Worm (Caenorhabditis elegans) whole organism, mixed stage, embryonic: Measurements from ENCODE around the gene C06B3.1.

Source experiments
- M03D4.4 ChIP-seq: sonication (generic microtip); optimal IDR thresholded peaks from 2 replicates; lab custom pipeline; 2017; ENCODE audit warnings: mild to moderate bottlenecking, missing genetic modification characterization, missing compliant biosample characterization
- bed-3 ChIP-seq: fragments of 200-800 bp; sonication (Bioruptor generic); optimal IDR thresholded peaks from 3 replicates; lab custom pipeline; 2018; ENCODE audit warnings: mild to moderate bottlenecking, missing genetic modification characterization, moderate library complexity, missing compliant biosample characterization
- ceh-39 ChIP-seq: fragments of 150-350 bp; optimal IDR thresholded peaks from 2 replicates; lab custom pipeline; 2014; ENCODE audit warnings: missing biosample characterization, missing genetic modification characterization
- ceh-43 ChIP-seq: fragments of 200-800 bp; sonication (Bioruptor generic); optimal IDR thresholded peaks from 2 replicates; lab custom pipeline; 2018; ENCODE audit warnings: mild to moderate bottlenecking, missing genetic modification characterization, moderate library complexity, missing compliant biosample characterization
- ceh-83 ChIP-seq: fragments of 200-800 bp; sonication (Bioruptor generic); optimal IDR thresholded peaks from 2 replicates; lab custom pipeline; 2018; ENCODE audit warnings: mild to moderate bottlenecking, missing genetic modification characterization, missing compliant biosample characterization
- ces-1 ChIP-seq: fragments of 150-350 bp; optimal IDR thresholded peaks from 2 replicates; lab custom pipeline; 2014; ENCODE audit warnings: missing biosample characterization, missing genetic modification reagents, missing genetic modification characterization
- cnd-1 ChIP-seq: fragments of 200-800 bp; sonication (Bioruptor generic); optimal IDR thresholded peaks from 2 replicates; lab custom pipeline; 2018; ENCODE audit warnings: mild to moderate bottlenecking, missing genetic modification characterization, missing compliant biosample characterization
- drap-1 ChIP-seq: fragments of 200-800 bp; sonication (Bioruptor generic); optimal IDR thresholded peaks from 3 replicates; lab custom pipeline; 2018; ENCODE audit warnings: mild to moderate bottlenecking, missing genetic modification characterization, missing compliant biosample characterization
- elt-1 ChIP-seq: sonication (generic microtip); optimal IDR thresholded peaks from 2 replicates; lab custom pipeline; 2017; ENCODE audit warnings: missing genetic modification characterization, mild to moderate bottlenecking, missing compliant biosample characterization, antibody characterized with exemption, moderate library complexity, borderline replicate concordance; ENCODE audit not compliant: insufficient read depth
- elt-3 ChIP-seq: fragments of 150-350 bp; optimal IDR thresholded peaks from 2 replicates; lab custom pipeline; 2014; ENCODE audit warnings: missing biosample characterization, missing genetic modification characterization
- ham-2 ChIP-seq: fragments of 200-800 bp; sonication (Bioruptor generic); optimal IDR thresholded peaks from 2 replicates; lab custom pipeline; 2018; ENCODE audit warnings: mild to moderate bottlenecking, missing genetic modification characterization, missing compliant biosample characterization
- lin-13 ChIP-seq: fragments of 150-350 bp; optimal IDR thresholded peaks from 2 replicates; lab custom pipeline; 2014; ENCODE audit warnings: missing biosample characterization, missing genetic modification characterization
- lin-32 ChIP-seq: fragments of 200-800 bp; sonication (Bioruptor generic); optimal IDR thresholded peaks from 2 replicates; lab custom pipeline; 2018; ENCODE audit warnings: mild to moderate bottlenecking, missing genetic modification characterization, missing compliant biosample characterization
- mab-5 ChIP-seq: fragments of 150-350 bp; optimal IDR thresholded peaks from 2 replicates; lab custom pipeline; 2014; ENCODE audit warnings: missing biosample characterization, missing genetic modification characterization
- mep-1 ChIP-seq: fragments of 150-350 bp; optimal IDR thresholded peaks from 2 replicates; lab custom pipeline; 2017; ENCODE audit warnings: missing biosample characterization, missing genetic modification reagents, missing genetic modification characterization, inconsistent platforms
- mls-2 ChIP-seq: sonication (generic microtip); optimal IDR thresholded peaks from 2 replicates; lab custom pipeline; 2016; ENCODE audit warnings: mild to moderate bottlenecking, missing genetic modification characterization, moderate library complexity, missing compliant biosample characterization
- nhr-12 ChIP-seq: fragments of 150-350 bp; optimal IDR thresholded peaks from 2 replicates; lab custom pipeline; 2014; ENCODE audit warnings: missing biosample characterization, missing genetic modification characterization
- nhr-2 ChIP-seq: fragments of 150-350 bp; optimal IDR thresholded peaks from 2 replicates; lab custom pipeline; 2014; ENCODE audit warnings: missing biosample characterization, missing genetic modification characterization
- nhr-237 ChIP-seq: fragments of 150-350 bp; optimal IDR thresholded peaks from 2 replicates; lab custom pipeline; 2014; ENCODE audit warnings: missing biosample characterization, missing genetic modification characterization
- nhr-28 ChIP-seq: fragments of 150-350 bp; optimal IDR thresholded peaks from 2 replicates; lab custom pipeline; 2014; ENCODE audit warnings: missing biosample characterization, missing genetic modification characterization
- nhr-76 ChIP-seq: sonication (generic microtip); optimal IDR thresholded peaks from 2 replicates; lab custom pipeline; 2017; ENCODE audit warnings: missing biosample characterization, missing genetic modification characterization
- pha-4 ChIP-seq: fragments of 150-350 bp; optimal IDR thresholded peaks from 2 replicates; lab custom pipeline; 2018; ENCODE audit warnings: missing biosample characterization, missing genetic modification reagents, missing genetic modification characterization
- sem-2 ChIP-seq: fragments of 200-800 bp; sonication (Bioruptor generic); optimal IDR thresholded peaks from 2 replicates; lab custom pipeline; 2018; ENCODE audit warnings: mild to moderate bottlenecking, missing genetic modification characterization, missing compliant biosample characterization
- snpc-4 ChIP-seq: fragments of 150-350 bp; optimal IDR thresholded peaks from 2 replicates; lab custom pipeline; 2014; ENCODE audit warnings: missing biosample characterization, missing genetic modification characterization
- sptf-1 ChIP-seq: sonication (generic microtip); optimal IDR thresholded peaks from 2 replicates; lab custom pipeline; 2017; ENCODE audit warnings: mild to moderate bottlenecking, missing genetic modification characterization, moderate library complexity, missing compliant biosample characterization
- tbx-8 ChIP-seq: fragments of 200-800 bp; sonication (Bioruptor generic); optimal IDR thresholded peaks from 2 replicates; lab custom pipeline; 2018; ENCODE audit warnings: mild to moderate bottlenecking, missing genetic modification characterization, moderate library complexity, missing compliant biosample characterization
- unc-62 ChIP-seq: fragments of 150-350 bp; optimal IDR thresholded peaks from 2 replicates; lab custom pipeline; 2014; ENCODE audit warnings: missing biosample characterization, missing genetic modification reagents, missing genetic modification characterization
- ztf-11 ChIP-seq: fragments of 150-350 bp; optimal IDR thresholded peaks from 2 replicates; lab custom pipeline; 2014; ENCODE audit warnings: missing biosample characterization, missing genetic modification characterization

C06B3.1 gene

DNA sequence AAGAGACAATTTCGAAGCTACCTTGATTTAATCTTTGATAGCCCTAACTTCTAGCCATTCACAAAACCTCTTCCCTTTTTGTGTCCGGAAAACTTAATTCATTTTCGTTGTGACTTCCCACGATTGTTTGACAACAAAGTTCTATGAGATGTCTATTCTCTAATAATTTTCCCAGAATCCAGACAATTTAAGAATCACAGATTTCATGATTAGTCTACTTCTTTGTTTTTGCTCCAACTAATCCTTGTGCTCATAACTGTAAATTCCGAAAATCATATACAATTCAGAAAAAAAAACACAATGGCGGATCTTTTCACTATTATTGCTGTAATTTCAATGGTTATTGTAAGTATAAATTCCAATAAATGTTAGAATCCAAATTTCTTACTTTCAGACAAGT, 40.1 kb upstream of the C06B3.1 start, which contains the start of gene srx-137:
Gene srx-137 (plus strand): TSS at position 301 of the 400 bp plus-strand sequence.
- TF ChIP-seq ces-1 (GFP tag; lab: Kevin White, UChicago) (no peak), ceh-39 (tag; lab: Kevin White, UChicago) (no peak), mab-5 (tag; lab: Kevin White, UChicago) (no peak), lin-32 (no peak), ztf-11 (tag; lab: Kevin White, UChicago) (no peak), lin-13 (tag; lab: Kevin White, UChicago) (no peak), unc-62 (GFP tag; lab: Kevin White, UChicago) (no peak), mep-1 (no peak), elt-3 (no peak), sptf-1 (tag; lab: Kevin White, UChicago) (no peak)

DNA sequence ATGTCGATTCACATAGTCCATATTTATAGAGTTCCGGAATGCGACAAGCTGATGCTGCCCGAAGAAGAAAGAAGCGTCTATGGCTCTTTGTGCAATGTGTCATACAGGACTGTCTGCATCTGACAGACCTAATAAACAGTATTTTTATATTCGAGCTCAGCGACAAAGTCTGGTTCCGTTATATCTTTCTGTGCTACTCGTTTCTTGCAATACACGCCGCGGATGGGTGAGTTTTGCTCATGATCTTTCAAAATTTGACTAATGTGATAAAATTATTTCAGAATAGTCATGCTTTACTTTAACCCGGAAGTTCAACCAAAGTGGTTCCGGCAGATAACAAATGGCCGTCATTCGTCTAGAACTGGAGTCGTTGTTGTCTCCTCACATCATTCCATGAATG, 38.9 kb upstream of the C06B3.1 start:
- TF ChIP-seq unc-62 (GFP tag; lab: Kevin White, UChicago) (no peak), tbx-8 (GFP tag; lab: Kevin White, UChicago) (no peak), nhr-28 (tag; lab: Kevin White, UChicago) (no peak), M03D4.4 (no peak)

DNA sequence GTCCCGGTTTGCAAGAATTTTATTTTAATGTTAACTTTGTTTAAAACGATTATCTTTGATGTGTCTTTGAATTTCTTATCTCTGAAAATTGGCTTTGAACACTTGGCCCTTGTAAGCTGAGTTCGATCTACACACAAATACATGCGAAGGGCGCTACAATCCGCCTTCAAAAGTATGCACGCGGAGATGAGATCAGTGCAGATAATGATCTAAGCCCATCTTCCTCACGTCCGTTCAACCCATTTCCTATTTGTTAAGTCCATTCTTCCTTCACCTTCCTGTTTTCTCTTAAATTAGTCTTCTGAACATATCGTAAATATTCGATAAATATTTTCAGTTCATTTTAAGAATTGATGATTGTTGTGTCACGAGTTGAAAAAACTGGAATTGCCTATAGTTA, 36.2 kb upstream of the C06B3.1 start, which contains the start of gene nhr-175:
Gene nhr-175 (plus strand): TSS at position 339 of the 400 bp plus-strand sequence.
- TF ChIP-seq ham-2 (peak; percentile 28), bed-3 (GFP tag; lab: Kevin White, UChicago) (no peak), cnd-1 (tag; lab: Kevin White, UChicago) (no peak), elt-1 (tag; lab: Kevin White, UChicago) (peak; percentile 91), ceh-39 (tag; lab: Kevin White, UChicago) (no peak)

DNA sequence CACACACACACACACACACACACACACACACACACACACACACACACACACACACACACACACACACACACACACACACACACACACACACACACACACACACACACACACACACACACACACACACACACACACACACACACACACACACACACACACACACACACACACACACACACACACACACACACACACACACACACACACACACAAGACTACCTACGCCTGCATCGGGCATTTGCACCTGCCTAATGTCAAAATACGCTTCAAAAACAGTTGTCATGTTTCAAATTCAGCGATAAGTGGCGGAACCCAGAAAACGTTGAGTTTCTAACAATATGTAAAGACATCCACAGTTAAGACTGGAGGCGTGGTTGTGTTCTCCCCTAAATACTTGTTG, 33.7 kb upstream of the C06B3.1 start:
- TF ChIP-seq ceh-83 (GFP tag; lab: Kevin White, UChicago) (peak; percentile 31), ceh-43 (GFP tag; lab: Kevin White, UChicago) (peak; percentile 5), drap-1 (GFP tag; lab: Kevin White, UChicago) (peak; percentile 50), cnd-1 (tag; lab: Kevin White, UChicago) (peak; percentile 58), tbx-8 (GFP tag; lab: Kevin White, UChicago) (peak; percentile 11), sem-2 (GFP tag; lab: Kevin White, UChicago) (peak; percentile 46)

DNA sequence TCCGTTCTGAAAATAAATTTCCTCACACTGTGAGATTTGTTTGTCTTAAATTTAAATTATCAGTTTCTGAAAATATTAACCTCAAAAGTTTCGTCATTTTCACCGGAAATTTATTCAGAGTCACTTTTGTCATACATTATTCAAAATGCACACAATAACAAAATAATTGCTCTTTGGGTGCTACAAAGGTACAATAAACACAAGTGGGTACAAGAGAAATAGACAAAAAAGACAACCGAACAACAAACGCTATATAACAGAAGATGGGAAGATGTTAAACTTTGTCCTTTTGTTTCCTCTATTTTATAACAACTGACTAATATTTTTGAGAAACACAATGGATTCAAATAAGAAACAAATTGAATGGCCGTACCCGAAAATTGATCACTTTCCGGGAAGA, 33.0 kb upstream of the C06B3.1 start:
- no peak for TF ChIP-seq mab-5 (tag; lab: Kevin White, UChicago)
- no peak for TF ChIP-seq bed-3 (GFP tag; lab: Kevin White, UChicago)
- TF ChIP-seq mls-2 (tag; lab: Kevin White, UChicago), result no peak
- no peak for TF ChIP-seq nhr-76
- no peak for TF ChIP-seq cnd-1 (tag; lab: Kevin White, UChicago)
- no peak for TF ChIP-seq snpc-4 (tag; lab: Kevin White, UChicago)
- no peak for TF ChIP-seq nhr-12 (tag; lab: Kevin White, UChicago)
- no peak for TF ChIP-seq ham-2

DNA sequence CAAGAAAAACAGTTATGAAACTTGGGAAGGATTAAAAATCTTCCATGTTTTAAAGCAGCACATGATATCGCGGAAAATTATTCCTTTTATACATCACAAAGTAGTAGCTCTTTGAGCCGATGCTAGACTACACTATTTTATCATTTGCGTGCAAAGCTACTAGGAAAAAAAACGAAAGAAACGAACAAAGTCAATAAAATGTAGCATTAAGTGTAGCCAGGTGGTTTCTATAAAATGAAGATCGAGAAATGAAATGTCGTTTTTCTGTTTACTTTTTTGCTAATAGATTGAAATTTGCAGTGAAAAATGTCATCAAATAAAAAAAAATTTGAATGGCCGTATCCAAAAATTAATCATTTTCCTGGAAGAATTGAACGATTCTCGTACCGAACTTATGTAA, 29.7 kb upstream of the C06B3.1 start, which contains the start of gene cpt-5:
Gene cpt-5 (plus strand): TSS at position 301 of the 400 bp plus-strand sequence.
- TF ChIP-seq nhr-237 (tag; lab: Kevin White, UChicago) (no peak), cnd-1 (tag; lab: Kevin White, UChicago) (no peak), ham-2 (no peak), mep-1 (no peak)

DNA sequence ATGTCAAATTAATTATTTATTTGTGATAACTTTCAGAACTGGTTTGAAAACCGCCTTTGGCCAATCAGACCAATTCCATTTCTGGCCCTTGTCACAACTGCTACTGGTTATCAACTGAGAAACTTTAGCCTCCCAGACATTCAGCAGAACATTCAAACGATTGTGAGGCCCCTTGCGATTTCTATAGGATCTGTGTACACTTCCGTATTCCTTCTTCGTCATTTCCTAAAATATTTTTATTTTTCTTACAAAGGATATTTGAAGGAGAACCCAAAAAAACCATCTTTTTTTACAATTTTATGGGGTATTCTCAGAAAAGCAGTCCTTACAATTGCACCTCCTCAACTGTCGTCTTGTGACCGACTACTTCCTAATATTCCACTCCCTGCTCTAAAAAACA, 29.3 kb upstream of the C06B3.1 start:
- TF ChIP-seq nhr-2 (tag; lab: Kevin White, UChicago) (no peak), nhr-237 (tag; lab: Kevin White, UChicago) (no peak), pha-4 (tag; lab: Kevin White, UChicago) (no peak), ztf-11 (tag; lab: Kevin White, UChicago) (no peak)
